Fruit fly (Drosophila melanogaster) whole organism, embryonic: ENCODE results near the gene HP1b.

Source experiments
- Bgb ChIP-seq: fragments of 200-800 bp; sonication (Bioruptor generic); IDR thresholded peaks from 2 replicates; pipeline ENCODE4 v1.3.6; 2022; ENCODE audit warnings: missing biosample characterization, missing genetic modification characterization; ENCODE audit not compliant: partially characterized antibody
- CG12299 ChIP-seq: fragments of 200-800 bp; sonication (Bioruptor generic); optimal IDR thresholded peaks from 2 replicates; lab custom pipeline; 2018; ENCODE audit warnings: missing biosample characterization, mild to moderate bottlenecking, missing genetic modification characterization
- CG1233 ChIP-seq: fragments of 200-800 bp; sonication (Bioruptor generic); optimal IDR thresholded peaks from 4 replicates; lab custom pipeline; 2018; ENCODE audit warnings: missing biosample characterization, mild to moderate bottlenecking, missing genetic modification characterization
- CG13894 ChIP-seq: fragments of 200-800 bp; sonication (Bioruptor generic); optimal IDR thresholded peaks from 3 replicates; lab custom pipeline; 2018; ENCODE audit warnings: missing biosample characterization, mild to moderate bottlenecking, missing genetic modification characterization, moderate library complexity
- CG14050 ChIP-seq: fragments of 200-800 bp; sonication (Bioruptor generic); IDR thresholded peaks from 3 replicates; pipeline ENCODE4 v1.3.6; 2022; ENCODE audit warnings: missing biosample characterization, missing genetic modification characterization
- CG15011 ChIP-seq: fragments of 200-800 bp; sonication (Bioruptor generic); optimal IDR thresholded peaks from 3 replicates; lab custom pipeline; 2018; ENCODE audit warnings: missing biosample characterization, mild to moderate bottlenecking, missing genetic modification characterization
- CG15073 ChIP-seq: fragments of 200-800 bp; sonication (Bioruptor generic); optimal IDR thresholded peaks from 2 replicates; lab custom pipeline; 2016; ENCODE audit warnings: missing biosample characterization, missing genetic modification characterization
- CG17612 ChIP-seq: fragments of 200-800 bp; sonication (Bioruptor generic); IDR thresholded peaks from 2 replicates; pipeline ENCODE4 v1.3.6; 2022; ENCODE audit warnings: missing biosample characterization, missing genetic modification characterization
- CG17912 ChIP-seq: fragments of 200-800 bp; sonication (Bioruptor generic); optimal IDR thresholded peaks from 2 replicates; lab custom pipeline; 2018; ENCODE audit warnings: missing biosample characterization, mild to moderate bottlenecking, missing genetic modification characterization
- CG2712 ChIP-seq: fragments of 200-800 bp; optimal IDR thresholded peaks from 3 replicates; lab custom pipeline; 2019; ENCODE audit warnings: missing biosample characterization, mild to moderate bottlenecking, missing genetic modification characterization, moderate library complexity
- CG2875 ChIP-seq: fragments of 200-800 bp; sonication (Bioruptor generic); optimal IDR thresholded peaks from 2 replicates; lab custom pipeline; 2017; ENCODE audit warnings: missing biosample characterization, mild to moderate bottlenecking, missing genetic modification characterization, missing genetic modification reagents
- CG31224 ChIP-seq: fragments of 200-800 bp; sonication (Bioruptor generic); IDR thresholded peaks from 2 replicates; pipeline ENCODE4 v1.3.6; 2022; ENCODE audit warnings: missing biosample characterization, missing genetic modification characterization
- CG31365 ChIP-seq: fragments of 200-800 bp; sonication (Bioruptor generic); optimal IDR thresholded peaks from 2 replicates; lab custom pipeline; 2018; ENCODE audit warnings: missing biosample characterization, mild to moderate bottlenecking, missing genetic modification characterization
- CG32772 ChIP-seq: fragments of 200-800 bp; sonication (Bioruptor generic); IDR thresholded peaks from 2 replicates; pipeline ENCODE4 v1.3.6; 2022; ENCODE audit warnings: missing biosample characterization, missing genetic modification characterization
- CG3995 ChIP-seq: fragments of 200-800 bp; sonication (Bioruptor generic); optimal IDR thresholded peaks from 3 replicates; lab custom pipeline; 2016; ENCODE audit warnings: missing biosample characterization, missing genetic modification characterization
- CG4707 ChIP-seq: fragments of 200-800 bp; sonication (Bioruptor generic); optimal IDR thresholded peaks from 2 replicates; lab custom pipeline; 2018; ENCODE audit warnings: missing biosample characterization, mild to moderate bottlenecking, missing genetic modification characterization, moderate library complexity
- CG6854 ChIP-seq: fragments of 200-800 bp; sonication (Bioruptor generic); optimal IDR thresholded peaks from 3 replicates; lab custom pipeline; 2017; ENCODE audit warnings: missing biosample characterization, mild to moderate bottlenecking, missing genetic modification characterization
- CG8089 ChIP-seq: fragments of 200-800 bp; sonication (Bioruptor generic); optimal IDR thresholded peaks from 3 replicates; lab custom pipeline; 2016; ENCODE audit warnings: missing biosample characterization, missing genetic modification characterization
- D19B ChIP-seq: fragments of 200-800 bp; sonication (Bioruptor generic); optimal IDR thresholded peaks from 2 replicates; lab custom pipeline; 2017; ENCODE audit warnings: missing biosample characterization, mild to moderate bottlenecking, missing genetic modification characterization
- Doc2 ChIP-seq: fragments of 200-800 bp; sonication (Bioruptor generic); IDR thresholded peaks from 2 replicates; pipeline ENCODE4 v1.3.6; 2022; ENCODE audit warnings: missing biosample characterization, missing genetic modification characterization
- E2f1 ChIP-seq: fragments of 200-800 bp; sonication (Bioruptor generic); IDR thresholded peaks from 2 replicates; pipeline ENCODE4 v1.3.6; 2022; ENCODE audit warnings: missing biosample characterization, missing genetic modification characterization
- Gug ChIP-seq: fragments of 200-800 bp; sonication (Bioruptor generic); IDR thresholded peaks from 4 replicates; pipeline ENCODE4 v1.3.6; 2022; ENCODE audit warnings: missing biosample characterization, missing genetic modification characterization
- HLH54F ChIP-seq: fragments of 200-800 bp; sonication (Bioruptor generic); optimal IDR thresholded peaks from 3 replicates; lab custom pipeline; 2016; ENCODE audit warnings: missing biosample characterization, missing genetic modification characterization
- Hr78 ChIP-seq, 2 experiments: fragments of 200-800 bp in 1 of 2; fragments of >200 bp in 1 of 2; sonication (Bioruptor generic) in 1 of 2; optimal IDR thresholded peaks; 2 replicates each; lab custom pipeline; 2017 to 2019; ENCODE audit warnings: missing biosample characterization in 2 of 2, missing genetic modification characterization in 2 of 2, mild to moderate bottlenecking in 1 of 2, moderate library complexity in 1 of 2
- Jarid2 ChIP-seq: fragments of 200-800 bp; sonication (Bioruptor generic); optimal IDR thresholded peaks from 3 replicates; lab custom pipeline; 2017; ENCODE audit warnings: mild to moderate bottlenecking, missing biosample characterization, missing genetic modification reagents, missing genetic modification characterization
- Mes4 ChIP-seq: fragments of 200-800 bp; sonication (Bioruptor generic); optimal IDR thresholded peaks from 2 replicates; lab custom pipeline; 2016; ENCODE audit warnings: missing biosample characterization, missing genetic modification characterization
- NC2α ChIP-seq: fragments of 200-800 bp; sonication (Bioruptor generic); optimal IDR thresholded peaks from 2 replicates; lab custom pipeline; 2016; ENCODE audit warnings: missing biosample characterization, missing genetic modification characterization
- NK7.1 ChIP-seq: fragments of 200-800 bp; sonication (Bioruptor generic); optimal IDR thresholded peaks from 3 replicates; lab custom pipeline; 2016; ENCODE audit warnings: missing biosample characterization, missing genetic modification characterization
- NfI ChIP-seq: fragments of 200-800 bp; sonication (Bioruptor generic); optimal IDR thresholded peaks from 3 replicates; lab custom pipeline; 2018; ENCODE audit warnings: missing biosample characterization, mild to moderate bottlenecking, missing genetic modification characterization, moderate library complexity
- Poxn ChIP-seq: fragments of 200-800 bp; sonication (Bioruptor generic); IDR thresholded peaks from 2 replicates; pipeline ENCODE4 v1.3.6; 2022; ENCODE audit warnings: missing biosample characterization, missing genetic modification characterization
- YL-1 ChIP-seq: fragments of 200-800 bp; sonication (Bioruptor generic); optimal IDR thresholded peaks from 3 replicates; lab custom pipeline; 2017; ENCODE audit warnings: missing biosample characterization, mild to moderate bottlenecking, missing genetic modification characterization
- al ChIP-seq: fragments of 200-800 bp; sonication (Bioruptor generic); IDR thresholded peaks from 2 replicates; pipeline ENCODE4 v1.3.6; 2022; ENCODE audit warnings: missing biosample characterization, missing genetic modification characterization
- br ChIP-seq: fragments of >200 bp; optimal IDR thresholded peaks from 2 replicates; lab custom pipeline; 2017
- exex ChIP-seq: fragments of 200-800 bp; sonication (Bioruptor generic); optimal IDR thresholded peaks from 4 replicates; lab custom pipeline; 2018; ENCODE audit warnings: missing biosample characterization, mild to moderate bottlenecking, missing genetic modification characterization, moderate library complexity
- fd96Cb ChIP-seq: fragments of 200-800 bp; sonication (Bioruptor generic); optimal IDR thresholded peaks from 2 replicates; lab custom pipeline; 2018; ENCODE audit warnings: missing biosample characterization, mild to moderate bottlenecking, missing genetic modification characterization, moderate library complexity
- lab ChIP-seq: fragments of 200-800 bp; sonication (Bioruptor generic); optimal IDR thresholded peaks from 3 replicates; lab custom pipeline; 2017; ENCODE audit warnings: missing biosample characterization, missing genetic modification characterization, mild to moderate bottlenecking, moderate library complexity, missing genetic modification reagents
- nom ChIP-seq: fragments of 200-800 bp; sonication (Bioruptor generic); optimal IDR thresholded peaks from 2 replicates; lab custom pipeline; 2017; ENCODE audit warnings: missing biosample characterization, missing genetic modification characterization, mild to moderate bottlenecking, moderate library complexity, missing genetic modification reagents
- org-1 ChIP-seq: fragments of 200-800 bp; sonication (Bioruptor generic); optimal IDR thresholded peaks from 2 replicates; lab custom pipeline; 2017; ENCODE audit warnings: missing biosample characterization, missing genetic modification characterization
- prd ChIP-seq, 3 experiments: fragments of >200 bp in 2 of 3; fragments of 200-800 bp in 1 of 3; sonication (Bioruptor generic) in 1 of 3; optimal IDR thresholded peaks in 2 of 3; IDR thresholded peaks in 1 of 3; 2 replicates in 2 of 3; 3 replicates in 1 of 3; pipeline versions ENCODE4 v1.3.6 to Lab custom; 2017 to 2022; ENCODE audit warnings: missing biosample characterization in 1 of 3, missing genetic modification characterization in 1 of 3
- pzg ChIP-seq: fragments of 200-800 bp; sonication (Bioruptor generic); optimal IDR thresholded peaks from 3 replicates; lab custom pipeline; 2018; ENCODE audit warnings: missing biosample characterization, mild to moderate bottlenecking, missing genetic modification characterization, moderate library complexity
- salm ChIP-seq: fragments of 200-800 bp; sonication (Bioruptor generic); optimal IDR thresholded peaks from 2 replicates; lab custom pipeline; 2018; ENCODE audit warnings: missing biosample characterization, mild to moderate bottlenecking, missing genetic modification characterization
- so ChIP-seq: fragments of 200-800 bp; sonication (Bioruptor generic); IDR thresholded peaks from 3 replicates; pipeline ENCODE4 v1.3.6; 2022; ENCODE audit warnings: missing biosample characterization, missing genetic modification characterization
- tgo ChIP-seq: fragments of 200-800 bp; sonication (Bioruptor generic); IDR thresholded peaks from 3 replicates; pipeline ENCODE4 v1.3.6; 2022; ENCODE audit warnings: missing biosample characterization, missing genetic modification characterization
- tll ChIP-seq, 2 experiments: fragments of 200-800 bp in 1 of 2; fragments of >200 bp in 1 of 2; sonication (Bioruptor generic) in 1 of 2; optimal IDR thresholded peaks; 2 replicates each; lab custom pipeline; 2017 to 2019; ENCODE audit warnings: missing biosample characterization in 2 of 2, missing genetic modification characterization in 2 of 2, mild to moderate bottlenecking in 1 of 2, moderate library complexity in 1 of 2
- tna ChIP-seq: fragments of 200-800 bp; sonication (Bioruptor generic); IDR thresholded peaks from 2 replicates; pipeline ENCODE4 v1.3.6; 2022; ENCODE audit warnings: missing biosample characterization, missing genetic modification characterization; ENCODE audit not compliant: partially characterized antibody
- vnd ChIP-seq: fragments of 200-800 bp; sonication (Bioruptor generic); IDR thresholded peaks from 3 replicates; pipeline ENCODE4 v1.3.6; 2022; ENCODE audit warnings: missing biosample characterization, missing genetic modification characterization; ENCODE audit not compliant: partially characterized antibody
- zf30C ChIP-seq: fragments of 200-800 bp; sonication (Bioruptor generic); optimal IDR thresholded peaks from 3 replicates; lab custom pipeline; 2018; ENCODE audit warnings: missing biosample characterization, mild to moderate bottlenecking, missing genetic modification characterization
- zfh2 ChIP-seq: fragments of 200-800 bp; sonication (Bioruptor generic); optimal IDR thresholded peaks from 2 replicates; lab custom pipeline; 2016; ENCODE audit warnings: missing biosample characterization, missing genetic modification characterization

The HP1b gene

dm6 chrX:9109072-9109844 is 28.4 kb downstream of the HP1b start (continued):
- TF ChIP-seq lab (GFP tag; lab: Kevin White, UChicago): peak; percentile 34
- peak; percentile 31 for TF ChIP-seq CG1233 (GFP tag; lab: Kevin White, UChicago)
- TF ChIP-seq CG31224 (GFP tag; lab: Robert Waterston, UW): no peak
- TF ChIP-seq CG2712: peak; percentile 62
- no peak for TF ChIP-seq NK7.1 (GFP tag; lab: Kevin White, UChicago)
- TF ChIP-seq CG12299: peak; percentile 13
- TF ChIP-seq Poxn (GFP tag; lab: Robert Waterston, UW): no peak
- TF ChIP-seq HLH54F (GFP tag; lab: Kevin White, UChicago): peak; percentile 55
- peak; percentile 38 for TF ChIP-seq fd96Cb (tag; lab: Kevin White, UChicago)
- peak; percentile 28 for TF ChIP-seq D19B (GFP tag; lab: Kevin White, UChicago)
- TF ChIP-seq CG6854 (GFP tag; lab: Kevin White, UChicago): peak; percentile 3
- TF ChIP-seq org-1 (GFP tag; lab: Kevin White, UChicago): peak; percentile 17
- TF ChIP-seq zf30C: no peak
- peak; percentile 36 for TF ChIP-seq CG4707 (GFP tag; lab: Kevin White, UChicago)
- no peak for TF ChIP-seq CG13894 (tag; lab: Kevin White, UChicago)
- no peak for TF ChIP-seq CG14050 (GFP tag; lab: Robert Waterston, UW)
- no peak for TF ChIP-seq Jarid2 (GFP tag; lab: Kevin White, UChicago)
- TF ChIP-seq salm: no peak
- TF ChIP-seq CG15011: no peak
- TF ChIP-seq al (GFP tag; lab: Robert Waterston, UW): 0 out of 2 replicates have a peak, but pooled peaks have one; percentile 24
- TF ChIP-seq CG17612 (GFP tag; lab: Robert Waterston, UW): no peak
- TF ChIP-seq Doc2 (GFP tag; lab: Robert Waterston, UW): no peak
- no peak for TF ChIP-seq CG2875
- no peak for TF ChIP-seq so
- TF ChIP-seq NC2α (GFP tag; lab: Kevin White, UChicago): no peak
- no peak for TF ChIP-seq CG15073
- no peak for TF ChIP-seq vnd
- TF ChIP-seq YL-1 (GFP tag; lab: Kevin White, UChicago): peak; percentile 32
- no peak for TF ChIP-seq tna (GFP tag; lab: Robert Waterston, UW)
- peak; percentile 33; the same call in 1 of the 3 replicates for TF ChIP-seq tgo (GFP tag; lab: Robert Waterston, UW)
- no peak for TF ChIP-seq CG32772
- no peak for TF ChIP-seq prd (optimal IDR thresholded peaks at IDR 0.05; lab: Kevin White, UChicago)
- peak; percentile 60; the same call in 1 of the 3 replicates for TF ChIP-seq prd (GFP tag; IDR thresholded peaks at IDR 0.05; lab: Robert Waterston, UW)
- peak; percentile 49 for TF ChIP-seq zfh2
- no peak for TF ChIP-seq Bgb (GFP tag; lab: Robert Waterston, UW)
- no peak for TF ChIP-seq Mes4 (GFP tag; lab: Kevin White, UChicago)
- no peak for TF ChIP-seq CG3995
- TF ChIP-seq Gug (GFP tag; lab: Robert Waterston, UW): peak; percentile 5; the same call in 1 of the 4 replicates
- peak; percentile 45 for TF ChIP-seq NfI
- peak; percentile 52 for TF ChIP-seq pzg
- peak; percentile 20; the same call in 1 of the 2 replicates for TF ChIP-seq E2f1 (GFP tag; lab: Robert Waterston, UW)
- peak in 1 of 2 experiments; percentile 70 for TF ChIP-seq tll (GFP tag; optimal IDR thresholded peaks at IDR 0.05; lab: Kevin White, UChicago)
- TF ChIP-seq exex: no peak
- no peak for TF ChIP-seq br (lab: Kevin White, UChicago)
- TF ChIP-seq CG8089: peak; percentile 51
- TF ChIP-seq CG17912 (GFP tag; lab: Kevin White, UChicago): no peak
- peak; percentile 65 for TF ChIP-seq CG31365
- TF ChIP-seq nom (GFP tag; lab: Kevin White, UChicago): no peak
- TF ChIP-seq Hr78 (GFP tag; optimal IDR thresholded peaks at IDR 0.05; lab: Kevin White, UChicago): no peak
